Worm (Caenorhabditis elegans) whole organism, L3 larva: ENCODE data around the gene hic-1.

Source experiments
- ZK546.5 ChIP-seq: sonication (generic microtip); optimal IDR thresholded peaks from 2 replicates; lab custom pipeline; 2017; ENCODE audit warnings: missing biosample characterization, missing genetic modification characterization
- ceh-16 ChIP-seq: sonication (generic microtip); optimal IDR thresholded peaks from 2 replicates; lab custom pipeline; 2017; ENCODE audit warnings: missing biosample characterization, missing genetic modification characterization
- elt-1 ChIP-seq: fragments of 150-350 bp; optimal IDR thresholded peaks from 2 replicates; lab custom pipeline; 2014; ENCODE audit warnings: missing biosample characterization, missing genetic modification characterization
- fkh-10 ChIP-seq: sonication (generic microtip); optimal IDR thresholded peaks from 2 replicates; lab custom pipeline; 2017; ENCODE audit warnings: missing biosample characterization, missing genetic modification reagents, missing genetic modification characterization
- nhr-12 ChIP-seq: fragments of 150-350 bp; optimal IDR thresholded peaks from 2 replicates; lab custom pipeline; 2014; ENCODE audit warnings: missing biosample characterization, missing genetic modification characterization
- nhr-76 ChIP-seq: fragments of 150-350 bp; sonication (generic microtip); optimal IDR thresholded peaks from 5 replicates; lab custom pipeline; 2014; ENCODE audit warnings: missing biosample characterization, missing genetic modification characterization
- pha-4 ChIP-seq: fragments of 150-350 bp; optimal IDR thresholded peaks from 2 replicates; lab custom pipeline; 2014; ENCODE audit warnings: missing biosample characterization, missing genetic modification reagents, missing genetic modification characterization
- skn-1 ChIP-seq: fragments of 150-350 bp; optimal IDR thresholded peaks from 2 replicates; lab custom pipeline; 2014; ENCODE audit warnings: missing biosample characterization, missing genetic modification characterization
- unc-62 ChIP-seq: fragments of 150-350 bp; sonication (generic microtip); optimal IDR thresholded peaks from 4 replicates; lab custom pipeline; 2014; ENCODE audit warnings: missing biosample characterization, missing genetic modification reagents, missing genetic modification characterization

- TF ChIP-seq nhr-76 (no peak), skn-1 (no peak), pha-4 (tag; lab: Kevin White, UChicago) (no peak), nhr-12 (tag; lab: Kevin White, UChicago) (no peak), ZK546.5 (tag; lab: Kevin White, UChicago) (no peak), elt-1 (no peak), fkh-10 (GFP tag; lab: Kevin White, UChicago) (no peak), ceh-16 (tag; lab: Kevin White, UChicago) (no peak), unc-62 (no peak)
Observed at ce11 chrX:6591674-6592073, 7.0 kb downstream of the hic-1 start.
